Worm (Caenorhabditis elegans) whole organism, late embryonic: ENCODE data around the gene cnk-1.

Experiments
- ama-1 ChIP-seq: fragments of 150-350 bp; optimal IDR thresholded peaks from 2 replicates; lab custom pipeline; 2014
- ceh-9 ChIP-seq: sonication (generic microtip); optimal IDR thresholded peaks from 2 replicates; lab custom pipeline; 2016; ENCODE audit warnings: mild to moderate bottlenecking, missing genetic modification characterization, inconsistent platforms, missing compliant biosample characterization
- dmd-4 ChIP-seq: sonication (generic microtip); optimal IDR thresholded peaks from 2 replicates; lab custom pipeline; 2016; ENCODE audit warnings: borderline replicate concordance, missing genetic modification characterization, missing compliant biosample characterization
- hlh-13 ChIP-seq: fragments of 200-800 bp; sonication (Bioruptor generic); optimal IDR thresholded peaks from 2 replicates; lab custom pipeline; 2018; ENCODE audit warnings: mild to moderate bottlenecking, missing genetic modification characterization, missing compliant biosample characterization
- lim-6 ChIP-seq: sonication (generic microtip); optimal IDR thresholded peaks from 2 replicates; lab custom pipeline; 2016; ENCODE audit warnings: missing genetic modification characterization, missing compliant biosample characterization
- nhr-11 ChIP-seq: fragments of 150-350 bp; optimal IDR thresholded peaks from 2 replicates; lab custom pipeline; 2014; ENCODE audit warnings: missing biosample characterization, missing genetic modification characterization
- ref-2 ChIP-seq: sonication (generic microtip); optimal IDR thresholded peaks from 2 replicates; lab custom pipeline; 2016; ENCODE audit warnings: missing genetic modification characterization, missing compliant biosample characterization
- rnt-1 ChIP-seq: sonication (generic microtip); optimal IDR thresholded peaks from 2 replicates; lab custom pipeline; 2016; ENCODE audit warnings: missing genetic modification characterization, missing compliant biosample characterization
- sox-2 ChIP-seq: fragments of 200-800 bp; sonication (Bioruptor generic); IDR thresholded peaks from 2 replicates; pipeline ENCODE4 v1.3.6; 2022; ENCODE audit warnings: missing genetic modification reagents, missing genetic modification characterization, missing compliant biosample characterization
- tbx-7 ChIP-seq: sonication (generic microtip); optimal IDR thresholded peaks from 2 replicates; lab custom pipeline; 2016; ENCODE audit warnings: missing genotype, missing genetic modification characterization, missing compliant biosample characterization

ce11 chrIII:10278826-10279225 lies 7.8 kb downstream of the cnk-1 start, which contains the start of gene pad-2:
- TF ChIP-seq nhr-11 (tag; lab: Kevin White, UChicago) (no peak), ama-1 (no peak), hlh-13 (no peak), rnt-1 (tag; lab: Kevin White, UChicago) (no peak), lim-6 (no peak), dmd-4 (tag; lab: Kevin White, UChicago) (no peak), sox-2 (no peak), ceh-9 (tag; lab: Kevin White, UChicago) (no peak), ref-2 (tag; lab: Kevin White, UChicago) (no peak), tbx-7 (tag; lab: Kevin White, UChicago) (no peak)
